Worm (Caenorhabditis elegans) whole organism, L4 larva: ENCODE data around the gene fce-2.

ENCODE experiments used
- Y48G9A.11 ChIP-seq: fragments of 200-800 bp; sonication (Bioruptor generic); IDR thresholded peaks from 2 replicates; pipeline ENCODE4 v1.3.6; 2022; ENCODE audit warnings: missing genetic modification reagents, missing genetic modification characterization, missing compliant biosample characterization
- ama-1 ChIP-seq: fragments of 150-350 bp; optimal IDR thresholded peaks from 2 replicates; lab custom pipeline; 2014; ENCODE audit warnings: inconsistent platforms, mixed read lengths
- ceh-82 ChIP-seq: sonication (generic microtip); optimal IDR thresholded peaks from 2 replicates; lab custom pipeline; 2017; ENCODE audit warnings: missing biosample characterization, missing genetic modification characterization
- egl-27 ChIP-seq: sonication (generic microtip); optimal IDR thresholded peaks from 3 replicates; lab custom pipeline; 2017; ENCODE audit warnings: missing biosample characterization, missing genetic modification reagents, missing genetic modification characterization
- fos-1 ChIP-seq: fragments of 150-350 bp; optimal IDR thresholded peaks from 2 replicates; lab custom pipeline; 2014; ENCODE audit warnings: missing biosample characterization, missing genetic modification characterization
- mdl-1 ChIP-seq, 2 experiments: fragments of 150-350 bp in 1 of 2; sonication (generic microtip) in 1 of 2; optimal IDR thresholded peaks; 2 replicates each; lab custom pipeline; 2014 to 2017; ENCODE audit warnings: missing biosample characterization in 2 of 2, missing genetic modification characterization in 2 of 2
- mes-2 ChIP-seq: sonication (generic microtip); optimal IDR thresholded peaks from 2 replicates; lab custom pipeline; 2016; ENCODE audit warnings: missing genotype, mild to moderate bottlenecking, missing genetic modification characterization, missing compliant biosample characterization; ENCODE audit not compliant: poor library complexity, severe bottlenecking
- nhr-10 ChIP-seq: fragments of 150-350 bp; optimal IDR thresholded peaks from 2 replicates; lab custom pipeline; 2014; ENCODE audit warnings: missing biosample characterization, missing genetic modification characterization
- pha-4 ChIP-seq, 2 experiments: fragments of 150-350 bp in 1 of 2; fragments of 200-800 bp in 1 of 2; sonication (Bioruptor generic) in 1 of 2; IDR thresholded peaks in 1 of 2; optimal IDR thresholded peaks in 1 of 2; 2 replicates each; pipeline versions ENCODE4 v1.3.6 to Lab custom; 2014 to 2022; ENCODE audit warnings: missing genetic modification characterization in 2 of 2, missing genetic modification reagents in 2 of 2, missing biosample characterization in 1 of 2, missing compliant biosample characterization in 1 of 2
- unc-130 ChIP-seq: sonication (generic microtip); optimal IDR thresholded peaks from 2 replicates; lab custom pipeline; 2016; ENCODE audit warnings: missing genetic modification reagents, missing genetic modification characterization, missing compliant biosample characterization
- unc-62 ChIP-seq, 3 experiments: fragments of 150-350 bp in 1 of 3; sonication (generic microtip); optimal IDR thresholded peaks in 2 of 3; peaks in 1 of 3; 1 replicate in 1 of 3; 2 replicates in 2 of 3; lab custom pipeline; 2014 to 2017; ENCODE audit warnings: missing biosample characterization in 3 of 3, missing genetic modification characterization in 3 of 3, missing genetic modification reagents in 3 of 3, missing genotype in 1 of 3
- ztf-11 ChIP-seq: fragments of 150-350 bp; optimal IDR thresholded peaks from 2 replicates; lab custom pipeline; 2014; ENCODE audit warnings: missing biosample characterization, missing genetic modification characterization

- TF ChIP-seq egl-27 (tag; lab: Kevin White, UChicago) (no peak), ama-1 (lab: Kevin White, UChicago) (no peak), mes-2 (tag; lab: Kevin White, UChicago) (no peak), ceh-82 (no peak), unc-62 (GFP tag; optimal IDR thresholded peaks at IDR 0.05 in 1 of 2; lab: Kevin White, UChicago) (no peak), unc-62 (tag; optimal IDR thresholded peaks at IDR 0.05; lab: Kevin White, UChicago) (no peak), unc-130 (no peak), Y48G9A.11 (no peak), nhr-10 (no peak), pha-4 (GFP tag; IDR thresholded peaks at IDR 0.05; lab: Robert Waterston, UW) (no peak), pha-4 (tag; optimal IDR thresholded peaks at IDR 0.05; lab: Kevin White, UChicago) (no peak), mdl-1 (tag; optimal IDR thresholded peaks at IDR 0.05; lab: Kevin White, UChicago) (no peak), fos-1 (tag; lab: Kevin White, UChicago) (no peak), ztf-11 (tag; lab: Kevin White, UChicago) (no peak)
Observed at ce11 chrV:20464778-20465177, 39.7 kb downstream of the fce-2 start.
